Worm (Caenorhabditis elegans) whole organism, L2 larva: ENCODE measurements around the gene F20E11.18.
"Not testable (repeated sequence)": the region's sequence is repeated elsewhere in the genome, so short reads cannot be mapped to it uniquely, and the experiment has no call there.

Experiments
- C34F6.9 ChIP-seq: fragments of 150-350 bp; optimal IDR thresholded peaks from 2 replicates; lab custom pipeline; 2014; ENCODE audit warnings: missing biosample characterization, missing genetic modification characterization
- R02D3.7 ChIP-seq: fragments of 150-350 bp; optimal IDR thresholded peaks from 2 replicates; lab custom pipeline; 2014; ENCODE audit warnings: missing biosample characterization, missing genetic modification characterization
- Y55F3AM.14 ChIP-seq: fragments of 200-800 bp; sonication (Bioruptor generic); optimal IDR thresholded peaks from 2 replicates; lab custom pipeline; 2018; ENCODE audit warnings: mild to moderate bottlenecking, missing genetic modification characterization, missing compliant biosample characterization
- ZK546.5 ChIP-seq: sonication (generic microtip); optimal IDR thresholded peaks from 2 replicates; lab custom pipeline; 2017; ENCODE audit warnings: missing biosample characterization, missing genetic modification characterization
- ama-1 ChIP-seq: fragments of 150-350 bp; optimal IDR thresholded peaks from 2 replicates; lab custom pipeline; 2018; ENCODE audit warnings: inconsistent platforms
- ceh-16 ChIP-seq: fragments of 150-350 bp; optimal IDR thresholded peaks from 2 replicates; lab custom pipeline; 2014; ENCODE audit warnings: missing biosample characterization, missing genetic modification characterization
- ceh-82 ChIP-seq: fragments of 150-350 bp; optimal IDR thresholded peaks from 2 replicates; lab custom pipeline; 2014; ENCODE audit warnings: missing biosample characterization, missing genetic modification characterization
- crh-2 ChIP-seq: sonication (generic microtip); optimal IDR thresholded peaks from 2 replicates; lab custom pipeline; 2017; ENCODE audit warnings: missing biosample characterization, missing genetic modification characterization
- elt-3 ChIP-seq: sonication (generic microtip); optimal IDR thresholded peaks from 2 replicates; lab custom pipeline; 2017; ENCODE audit warnings: missing biosample characterization, missing genetic modification characterization
- fos-1 ChIP-seq: fragments of 150-350 bp; optimal IDR thresholded peaks from 2 replicates; lab custom pipeline; 2014; ENCODE audit warnings: missing biosample characterization, missing genetic modification characterization
- gmeb-1 ChIP-seq: fragments of 150-350 bp; optimal IDR thresholded peaks from 2 replicates; lab custom pipeline; 2014; ENCODE audit warnings: missing biosample characterization, missing genetic modification characterization
- lin-11 ChIP-seq: fragments of 150-350 bp; sonication (generic microtip); optimal IDR thresholded peaks from 2 replicates; lab custom pipeline; 2014; ENCODE audit warnings: missing biosample characterization, missing genetic modification characterization, inconsistent platforms, mixed read lengths
- lin-39 ChIP-seq: fragments of 150-350 bp; optimal IDR thresholded peaks from 2 replicates; lab custom pipeline; 2014; ENCODE audit warnings: missing biosample characterization, missing genetic modification reagents, missing genetic modification characterization
- mab-5 ChIP-seq: fragments of 150-350 bp; optimal IDR thresholded peaks from 2 replicates; lab custom pipeline; 2014; ENCODE audit warnings: missing biosample characterization, missing genetic modification characterization
- nhr-11 ChIP-seq: fragments of 150-350 bp; optimal IDR thresholded peaks from 2 replicates; lab custom pipeline; 2014; ENCODE audit warnings: missing biosample characterization, missing genetic modification characterization
- nhr-129 ChIP-seq: fragments of 150-350 bp; optimal IDR thresholded peaks from 2 replicates; lab custom pipeline; 2014; ENCODE audit warnings: missing biosample characterization, missing genetic modification characterization
- nhr-21 ChIP-seq: fragments of 150-350 bp; optimal IDR thresholded peaks from 2 replicates; lab custom pipeline; 2014; ENCODE audit warnings: missing biosample characterization, missing genetic modification characterization
- nhr-237 ChIP-seq: fragments of 150-350 bp; optimal IDR thresholded peaks from 2 replicates; lab custom pipeline; 2014; ENCODE audit warnings: missing biosample characterization, missing genetic modification characterization
- nhr-6 ChIP-seq: fragments of 150-350 bp; optimal IDR thresholded peaks from 2 replicates; lab custom pipeline; 2014; ENCODE audit warnings: missing biosample characterization, missing genetic modification characterization
- peb-1 ChIP-seq: fragments of 150-350 bp; optimal IDR thresholded peaks from 2 replicates; lab custom pipeline; 2014; ENCODE audit warnings: missing biosample characterization, missing genetic modification characterization
- sem-4 ChIP-seq: fragments of 150-350 bp; optimal IDR thresholded peaks from 2 replicates; lab custom pipeline; 2014; ENCODE audit warnings: missing biosample characterization, missing genetic modification reagents, missing genetic modification characterization
- skn-1 ChIP-seq: sonication (generic microtip); optimal IDR thresholded peaks from 2 replicates; lab custom pipeline; 2017; ENCODE audit warnings: missing biosample characterization, missing genetic modification characterization
- sma-9 ChIP-seq, 2 experiments: fragments of 150-350 bp in 1 of 2; sonication (generic microtip) in 1 of 2; optimal IDR thresholded peaks; 2 replicates each; lab custom pipeline; 2014 to 2016; ENCODE audit warnings: missing genetic modification characterization in 2 of 2, mild to moderate bottlenecking in 1 of 2, missing biosample characterization in 1 of 2, missing compliant biosample characterization in 1 of 2, missing genetic modification reagents in 1 of 2, moderate library complexity in 1 of 2
- snpc-4 ChIP-seq: fragments of 150-350 bp; optimal IDR thresholded peaks from 2 replicates; lab custom pipeline; 2014; ENCODE audit warnings: missing biosample characterization, missing genetic modification characterization
- unc-39 ChIP-seq: fragments of 150-350 bp; optimal IDR thresholded peaks from 2 replicates; lab custom pipeline; 2014; ENCODE audit warnings: missing biosample characterization, missing genetic modification characterization
- unc-55 ChIP-seq: fragments of 150-350 bp; sonication (generic microtip); optimal IDR thresholded peaks from 3 replicates; lab custom pipeline; 2014; ENCODE audit warnings: missing biosample characterization, missing genetic modification reagents, missing genetic modification characterization
- ztf-1 ChIP-seq: fragments of 200-800 bp; sonication (Bioruptor generic); conservative IDR thresholded peaks from 2 replicates; pipeline ENCODE4 v1.3.6; 2022; ENCODE audit warnings: missing genetic modification characterization, missing compliant biosample characterization
- ztf-11 ChIP-seq: sonication (generic microtip); optimal IDR thresholded peaks from 2 replicates; lab custom pipeline; 2017; ENCODE audit warnings: missing biosample characterization, missing genetic modification characterization

The F20E11.18 gene

DNA sequence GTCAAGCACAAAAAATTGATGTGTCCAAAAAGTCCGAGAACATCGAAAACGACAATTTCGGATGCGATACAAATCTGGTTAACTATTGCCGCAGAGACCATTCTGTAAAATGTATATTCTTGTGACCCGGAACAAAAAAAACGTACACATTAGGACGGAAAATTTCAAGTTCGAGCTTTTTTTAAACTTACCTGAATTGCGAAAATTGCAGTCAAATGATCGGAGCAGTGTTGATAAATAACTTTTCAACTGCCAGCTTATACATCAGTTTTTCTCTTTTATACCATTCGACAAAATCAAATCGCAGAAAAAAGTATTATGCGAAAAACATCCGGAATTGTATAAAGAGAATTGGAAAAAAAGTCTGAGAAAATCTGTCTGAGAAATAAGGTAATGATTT, 1.9 kb upstream of the F20E11.18 start, which contains the start of gene srsx-2:
srsx-2 (minus strand) TSS at position 101 of the 400 bp plus-strand sequence.
- TF ChIP-seq ceh-16 (tag; lab: Kevin White, UChicago), result no peak
- TF ChIP-seq peb-1 (tag; lab: Kevin White, UChicago), result no peak
- no peak for TF ChIP-seq nhr-129 (tag; lab: Kevin White, UChicago)
- TF ChIP-seq nhr-237 (tag; lab: Kevin White, UChicago), result no peak
- TF ChIP-seq mab-5 (tag; lab: Kevin White, UChicago), result no peak
- TF ChIP-seq unc-55 (GFP tag; lab: Kevin White, UChicago), result no peak

DNA sequence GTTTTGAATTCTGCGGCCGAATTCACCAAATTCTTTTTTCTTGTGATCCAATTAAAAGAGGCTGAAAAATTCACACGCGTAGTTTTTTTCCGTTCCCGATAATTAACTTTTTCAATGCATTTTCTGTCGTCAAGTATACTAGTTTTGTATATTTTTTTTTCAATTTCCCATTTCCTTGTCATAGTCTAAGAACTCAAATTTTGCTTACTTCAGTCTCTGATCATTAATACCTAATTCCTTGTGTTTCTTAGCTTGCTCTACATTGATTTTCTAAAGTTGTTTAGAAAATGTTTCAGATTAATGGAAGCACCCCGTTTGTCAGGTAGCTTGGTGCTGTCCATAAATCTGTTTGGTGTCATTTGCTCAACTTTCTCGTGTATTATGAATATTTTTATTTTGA, 5.5 kb downstream of the F20E11.18 start, which contains the start of gene srbc-27:
srbc-27 (plus strand) TSS at position 301 of the 400 bp plus-strand sequence.
- no peak for TF ChIP-seq ZK546.5
- TF ChIP-seq nhr-21 (tag; lab: Kevin White, UChicago), result no peak
- no peak for TF ChIP-seq ztf-1 (GFP tag; lab: Robert Waterston, UW)
- no peak for TF ChIP-seq skn-1 (tag; lab: Kevin White, UChicago)
- TF ChIP-seq mab-5 (tag; lab: Kevin White, UChicago), result no peak
- TF ChIP-seq nhr-11, result no peak
- TF ChIP-seq ztf-11 (tag; lab: Kevin White, UChicago), result no peak
- TF ChIP-seq gmeb-1 (tag; lab: Kevin White, UChicago), result no peak

DNA sequence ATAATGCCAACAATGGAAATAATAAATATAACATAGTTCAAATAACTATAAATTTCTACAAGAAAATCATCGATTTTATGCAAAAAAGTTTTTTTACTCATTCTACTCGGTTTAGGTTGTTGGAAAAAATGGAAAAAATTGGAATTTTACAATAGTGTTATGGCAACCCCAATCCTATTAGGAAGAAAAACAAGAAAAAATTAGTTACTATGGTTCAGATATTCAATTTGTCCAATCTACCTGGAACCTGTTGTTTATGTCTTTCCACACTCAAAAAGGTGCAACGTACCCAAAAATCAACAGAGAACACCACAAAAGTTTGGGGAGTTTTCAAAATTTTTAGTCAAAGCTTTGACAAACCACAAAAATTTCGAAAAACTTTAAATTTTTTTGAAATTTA, 6.3 kb downstream of the F20E11.18 start, which contains the start of gene T27C5.10:
T27C5.10 (minus strand) TSS at position 101 of the 400 bp plus-strand sequence.
- no peak for TF ChIP-seq unc-55 (GFP tag; lab: Kevin White, UChicago)
- no peak for TF ChIP-seq Y55F3AM.14 (GFP tag; lab: Kevin White, UChicago)
- TF ChIP-seq lin-11 (tag; lab: Kevin White, UChicago), result no peak
- no peak for TF ChIP-seq C34F6.9 (tag; lab: Kevin White, UChicago)

DNA sequence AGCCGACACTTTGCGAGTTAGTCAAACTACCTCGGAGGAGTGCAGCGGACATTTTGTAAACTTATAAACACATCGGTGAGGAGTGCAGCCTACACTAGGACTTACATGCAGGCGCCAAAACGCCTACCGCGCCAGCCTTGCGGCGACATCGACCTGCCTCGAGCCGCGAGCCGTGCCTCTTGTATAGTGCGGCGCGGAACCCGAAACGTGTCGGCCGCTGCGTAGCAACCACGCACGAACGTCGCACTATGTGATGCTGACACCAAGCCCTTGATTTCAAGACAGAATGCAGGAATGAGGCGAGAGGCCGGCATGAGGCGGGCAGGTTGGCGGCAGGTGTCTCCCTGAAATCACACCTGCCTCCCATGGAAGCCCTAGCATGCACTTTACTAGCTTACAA, 7.1 kb downstream of the F20E11.18 start:
- TF ChIP-seq lin-39 (tag; lab: Kevin White, UChicago) (no peak), nhr-11 (no peak)

DNA sequence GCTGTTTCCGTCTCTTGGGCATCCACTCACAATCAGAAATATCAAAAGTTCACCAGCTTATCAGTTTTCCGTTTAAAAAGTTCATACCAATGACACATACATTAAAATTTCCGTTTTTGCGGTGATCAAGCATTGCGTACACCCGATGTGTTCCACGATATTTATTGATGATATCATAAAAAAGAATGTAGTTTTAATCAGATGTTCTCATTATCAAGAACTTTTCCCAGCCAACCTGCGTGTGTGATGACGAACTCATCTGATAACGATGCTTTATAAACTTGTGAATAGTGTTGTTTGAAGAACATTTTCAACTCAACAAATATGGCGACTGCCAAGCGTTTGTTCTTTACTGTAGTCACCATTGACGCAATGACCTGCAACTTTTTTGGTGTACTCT, 19.6 kb downstream of the F20E11.18 start, which contains the start of gene clc-21:
clc-21 (plus strand) TSS at position 301 of the 400 bp plus-strand sequence.
- TF ChIP-seq snpc-4 (no peak), ztf-1 (GFP tag; lab: Robert Waterston, UW) (no peak), ama-1 (lab: Kevin White, UChicago) (no peak), unc-39 (tag; lab: Kevin White, UChicago) (no peak), elt-3 (no peak), fos-1 (tag; lab: Kevin White, UChicago) (peak; percentile 35), peb-1 (tag; lab: Kevin White, UChicago) (no peak)

DNA sequence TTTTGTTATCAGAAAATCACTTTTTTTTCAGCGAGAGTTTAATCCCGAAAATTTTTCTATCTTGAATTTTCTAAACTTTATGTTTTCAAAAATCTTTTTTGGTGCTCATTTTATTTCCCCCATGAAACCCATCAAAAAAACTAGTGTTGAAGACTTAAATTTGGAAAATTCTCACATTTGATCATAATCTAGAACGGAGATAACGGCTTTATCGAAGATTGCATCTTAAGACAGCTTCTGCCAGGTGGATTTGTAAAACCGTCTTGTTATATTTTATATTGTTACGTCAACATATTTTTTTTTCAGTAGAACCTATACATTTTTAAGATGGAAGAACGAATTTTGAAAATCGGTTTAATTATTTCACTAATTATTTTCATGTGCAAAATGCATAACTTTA, 21.4 kb downstream of the F20E11.18 start, which contains the start of gene T27C5.12:
T27C5.12 (plus strand) TSS at position 301 of the 400 bp plus-strand sequence.
- TF ChIP-seq C34F6.9 (tag; lab: Kevin White, UChicago), result no peak
- TF ChIP-seq ceh-82 (tag; lab: Kevin White, UChicago), result no peak
- TF ChIP-seq ztf-1 (GFP tag; lab: Robert Waterston, UW), result no peak
- no peak for TF ChIP-seq elt-3
- no peak for TF ChIP-seq ama-1 (lab: Kevin White, UChicago)
- TF ChIP-seq Y55F3AM.14 (GFP tag; lab: Kevin White, UChicago), result no peak
- no peak for TF ChIP-seq sma-9 (GFP tag; optimal IDR thresholded peaks at IDR 0.05; lab: Kevin White, UChicago)
- no peak for TF ChIP-seq sma-9 (tag; optimal IDR thresholded peaks at IDR 0.05; lab: Kevin White, UChicago)
- no peak for TF ChIP-seq crh-2 (tag; lab: Kevin White, UChicago)
- no peak for TF ChIP-seq sem-4 (tag; lab: Kevin White, UChicago)
- no peak for TF ChIP-seq fos-1 (tag; lab: Kevin White, UChicago)
- no peak for TF ChIP-seq lin-39 (tag; lab: Kevin White, UChicago)
- TF ChIP-seq R02D3.7 (tag; lab: Kevin White, UChicago), result no peak
- TF ChIP-seq ceh-16 (tag; lab: Kevin White, UChicago), result no peak
- TF ChIP-seq nhr-6, result no peak

DNA sequence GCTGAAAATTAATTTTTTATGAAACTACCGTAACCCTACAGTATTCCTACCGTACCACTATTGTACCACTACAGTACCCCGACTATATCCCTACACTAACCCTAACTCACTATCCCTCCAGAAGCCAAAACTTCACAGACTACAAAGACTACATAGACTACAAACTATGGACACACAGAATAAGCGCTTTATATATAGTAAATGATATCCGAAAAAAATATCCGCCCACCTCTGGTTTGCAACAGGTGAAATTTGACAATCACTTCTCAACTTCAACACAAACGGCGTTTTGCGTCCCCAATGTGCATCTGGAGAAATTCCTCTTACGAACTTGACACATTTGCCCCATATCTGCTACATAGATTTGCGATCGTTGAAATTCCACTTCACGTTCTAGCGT, 26.4 kb downstream of the F20E11.18 start, which contains the start of gene srh-132:
srh-132 (plus strand) TSS at position 301 of the 400 bp plus-strand sequence.
- not testable (repeated sequence) for TF ChIP-seq unc-39 (tag; lab: Kevin White, UChicago); fos-1 (tag; lab: Kevin White, UChicago); ztf-1 (GFP tag; lab: Robert Waterston, UW)
